Fruit fly (Drosophila melanogaster) whole organism, prepupa: ENCODE measurements around the gene Rint1.

Experiments
- Blimp-1 ChIP-seq: fragments of 200-800 bp; sonication (Bioruptor generic); optimal IDR thresholded peaks from 3 replicates; lab custom pipeline; 2017; ENCODE audit warnings: missing biosample characterization, missing genetic modification characterization, mild to moderate bottlenecking, moderate library complexity, missing genetic modification reagents
- CG10631 ChIP-seq: fragments of 200-800 bp; sonication (Bioruptor generic); optimal IDR thresholded peaks from 2 replicates; lab custom pipeline; 2016; ENCODE audit warnings: missing biosample characterization, missing genetic modification characterization
- CG10669 ChIP-seq: fragments of 200-800 bp; sonication (Bioruptor generic); optimal IDR thresholded peaks from 3 replicates; lab custom pipeline; 2018; ENCODE audit warnings: missing biosample characterization, mild to moderate bottlenecking, missing genetic modification characterization, moderate library complexity
- CG11762 ChIP-seq: fragments of 200-800 bp; sonication (Bioruptor generic); optimal IDR thresholded peaks from 3 replicates; lab custom pipeline; 2016; ENCODE audit warnings: missing biosample characterization, missing genetic modification characterization; ENCODE audit not compliant: insufficient read depth
- CG11902 ChIP-seq: fragments of 200-800 bp; sonication (Bioruptor generic); optimal IDR thresholded peaks from 3 replicates; lab custom pipeline; 2016; ENCODE audit warnings: missing biosample characterization, missing genetic modification characterization
- CG15336 ChIP-seq: fragments of 200-800 bp; sonication (Bioruptor generic); IDR thresholded peaks from 2 replicates; pipeline ENCODE4 v1.3.6; 2022; ENCODE audit warnings: missing biosample characterization, missing genetic modification characterization
- CG16779 ChIP-seq: fragments of 200-800 bp; sonication (Bioruptor generic); optimal IDR thresholded peaks from 3 replicates; lab custom pipeline; 2017; ENCODE audit warnings: missing biosample characterization, mild to moderate bottlenecking, missing genetic modification characterization
- CG3032 ChIP-seq: fragments of 200-800 bp; optimal IDR thresholded peaks from 2 replicates; lab custom pipeline; 2019; ENCODE audit warnings: missing biosample characterization, mild to moderate bottlenecking, missing genetic modification characterization, moderate library complexity
- CG31627 ChIP-seq: fragments of 200-800 bp; sonication (Bioruptor generic); optimal IDR thresholded peaks from 3 replicates; lab custom pipeline; 2016; ENCODE audit warnings: missing biosample characterization, missing genetic modification characterization
- CG32006 ChIP-seq: fragments of 200-800 bp; sonication (Bioruptor generic); optimal IDR thresholded peaks from 3 replicates; lab custom pipeline; 2017; ENCODE audit warnings: missing biosample characterization, mild to moderate bottlenecking, missing genetic modification characterization
- CG34406 ChIP-seq: fragments of 200-800 bp; sonication (Bioruptor generic); optimal IDR thresholded peaks from 3 replicates; lab custom pipeline; 2016; ENCODE audit warnings: missing biosample characterization, missing genetic modification characterization
- CG4318 ChIP-seq: fragments of 200-800 bp; sonication (Bioruptor generic); optimal IDR thresholded peaks from 3 replicates; lab custom pipeline; 2017; ENCODE audit warnings: missing biosample characterization, mild to moderate bottlenecking, missing genetic modification characterization
- CG6276 ChIP-seq: fragments of 200-800 bp; sonication (Bioruptor generic); optimal IDR thresholded peaks from 2 replicates; lab custom pipeline; 2017; ENCODE audit warnings: missing biosample characterization, mild to moderate bottlenecking, missing genetic modification characterization
- CG6792 ChIP-seq: fragments of 200-800 bp; sonication (Bioruptor generic); optimal IDR thresholded peaks from 3 replicates; lab custom pipeline; 2016; ENCODE audit warnings: missing biosample characterization, missing genetic modification characterization
- CG6854 ChIP-seq: fragments of 200-800 bp; sonication (Bioruptor generic); optimal IDR thresholded peaks from 2 replicates; lab custom pipeline; 2017; ENCODE audit warnings: missing biosample characterization, mild to moderate bottlenecking, missing genetic modification characterization
- CG7368 ChIP-seq: fragments of 200-800 bp; sonication (Bioruptor generic); optimal IDR thresholded peaks from 3 replicates; lab custom pipeline; 2016; ENCODE audit warnings: missing biosample characterization, missing genetic modification characterization
- CG8319 ChIP-seq: fragments of 200-800 bp; sonication (Bioruptor generic); optimal IDR thresholded peaks from 3 replicates; lab custom pipeline; 2016; ENCODE audit warnings: missing biosample characterization, missing genetic modification characterization
- CG8632 ChIP-seq: fragments of 200-800 bp; sonication (Bioruptor generic); optimal IDR thresholded peaks from 3 replicates; lab custom pipeline; 2016; ENCODE audit warnings: missing biosample characterization, missing genetic modification characterization
- Ets21C ChIP-seq: fragments of 200-800 bp; sonication (Bioruptor generic); optimal IDR thresholded peaks from 3 replicates; lab custom pipeline; 2016; ENCODE audit warnings: missing biosample characterization, missing genetic modification characterization
- Ets96B ChIP-seq: fragments of 200-800 bp; optimal IDR thresholded peaks from 2 replicates; lab custom pipeline; 2019; ENCODE audit warnings: missing biosample characterization, mild to moderate bottlenecking, missing genetic modification characterization, moderate library complexity
- Gug ChIP-seq: fragments of 200-800 bp; sonication (Bioruptor generic); IDR thresholded peaks from 2 replicates; pipeline ENCODE4 v1.3.6; 2022; ENCODE audit warnings: missing biosample characterization, missing genetic modification characterization
- Hr38 ChIP-seq: sonication (Bioruptor generic); optimal IDR thresholded peaks from 2 replicates; lab custom pipeline; 2016; ENCODE audit warnings: missing biosample characterization, missing genetic modification characterization
- Hr39 ChIP-seq: fragments of 200-800 bp; sonication (Bioruptor generic); optimal IDR thresholded peaks from 2 replicates; lab custom pipeline; 2016; ENCODE audit warnings: missing biosample characterization, missing genetic modification characterization
- Hr4 ChIP-seq: fragments of 200-800 bp; sonication (Bioruptor generic); optimal IDR thresholded peaks from 3 replicates; lab custom pipeline; 2016; ENCODE audit warnings: missing biosample characterization, missing genetic modification characterization
- Met ChIP-seq: fragments of 200-800 bp; sonication (Bioruptor generic); optimal IDR thresholded peaks from 3 replicates; lab custom pipeline; 2016; ENCODE audit warnings: missing biosample characterization, missing genetic modification characterization
- Smox ChIP-seq: fragments of 200-800 bp; sonication (Bioruptor generic); optimal IDR thresholded peaks from 3 replicates; lab custom pipeline; 2016; ENCODE audit warnings: missing biosample characterization, missing genetic modification characterization
- Sox102F ChIP-seq: fragments of 200-800 bp; sonication (Bioruptor generic); optimal IDR thresholded peaks from 2 replicates; lab custom pipeline; 2016; ENCODE audit warnings: missing biosample characterization, mild to moderate bottlenecking, missing genetic modification characterization
- Sox14 ChIP-seq: fragments of 200-800 bp; sonication (Bioruptor generic); optimal IDR thresholded peaks from 3 replicates; lab custom pipeline; 2016; ENCODE audit warnings: missing biosample characterization, missing genetic modification characterization
- Sox15 ChIP-seq: fragments of 200-800 bp; sonication (Bioruptor generic); optimal IDR thresholded peaks from 3 replicates; lab custom pipeline; 2016; ENCODE audit warnings: missing biosample characterization, missing genetic modification characterization
- achi ChIP-seq: fragments of 200-800 bp; sonication (Bioruptor generic); optimal IDR thresholded peaks from 3 replicates; lab custom pipeline; 2016; ENCODE audit warnings: missing biosample characterization, missing genetic modification characterization
- acj6 ChIP-seq: fragments of 200-800 bp; sonication (Bioruptor generic); optimal IDR thresholded peaks from 3 replicates; lab custom pipeline; 2016; ENCODE audit warnings: missing biosample characterization, missing genetic modification characterization
- dsx ChIP-seq: fragments of 200-800 bp; optimal IDR thresholded peaks from 3 replicates; lab custom pipeline; 2019; ENCODE audit warnings: missing biosample characterization, mild to moderate bottlenecking, missing genetic modification characterization, moderate library complexity; ENCODE audit not compliant: poor library complexity, severe bottlenecking
- eg ChIP-seq: fragments of 200-800 bp; sonication (Bioruptor generic); IDR thresholded peaks from 3 replicates; pipeline ENCODE4 v1.3.6; 2022; ENCODE audit warnings: missing biosample characterization, missing genetic modification characterization
- esn ChIP-seq: fragments of 200-800 bp; sonication (Bioruptor generic); optimal IDR thresholded peaks from 2 replicates; lab custom pipeline; 2016; ENCODE audit warnings: missing biosample characterization, mild to moderate bottlenecking, missing genetic modification characterization, moderate library complexity
- fkh ChIP-seq: fragments of 200-800 bp; sonication (Bioruptor generic); optimal IDR thresholded peaks from 3 replicates; lab custom pipeline; 2017; ENCODE audit warnings: missing biosample characterization, mild to moderate bottlenecking, missing genetic modification characterization, moderate library complexity
- lz ChIP-seq: fragments of 200-800 bp; sonication (Bioruptor generic); optimal IDR thresholded peaks from 3 replicates; lab custom pipeline; 2016; ENCODE audit warnings: missing biosample characterization, missing genetic modification characterization
- net ChIP-seq: fragments of 200-800 bp; sonication (Bioruptor generic); optimal IDR thresholded peaks from 3 replicates; lab custom pipeline; 2016; ENCODE audit warnings: missing biosample characterization, missing genetic modification characterization
- salr ChIP-seq, 2 experiments: fragments of 200-800 bp; sonication (Bioruptor generic); optimal IDR thresholded peaks; 3 replicates each; lab custom pipeline; 2016 to 2018; ENCODE audit warnings: missing biosample characterization in 2 of 2, missing genetic modification characterization in 2 of 2, mild to moderate bottlenecking in 1 of 2
- spab ChIP-seq: fragments of 200-800 bp; sonication (Bioruptor generic); optimal IDR thresholded peaks from 2 replicates; lab custom pipeline; 2017; ENCODE audit warnings: missing biosample characterization, mild to moderate bottlenecking, missing genetic modification characterization, missing genetic modification reagents
- svp ChIP-seq: fragments of 200-800 bp; sonication (Bioruptor generic); peaks from one replicate; lab custom pipeline; 2016; ENCODE audit warnings: missing biosample characterization, missing genetic modification characterization
- topi ChIP-seq: fragments of 200-800 bp; sonication (Bioruptor generic); optimal IDR thresholded peaks from 3 replicates; lab custom pipeline; 2016; ENCODE audit warnings: missing biosample characterization, missing genetic modification characterization
- vri ChIP-seq: fragments of 200-800 bp; sonication (Bioruptor generic); optimal IDR thresholded peaks from 3 replicates; lab custom pipeline; 2016; ENCODE audit warnings: missing biosample characterization, mild to moderate bottlenecking, missing genetic modification characterization

Gene Rint1

DNA sequence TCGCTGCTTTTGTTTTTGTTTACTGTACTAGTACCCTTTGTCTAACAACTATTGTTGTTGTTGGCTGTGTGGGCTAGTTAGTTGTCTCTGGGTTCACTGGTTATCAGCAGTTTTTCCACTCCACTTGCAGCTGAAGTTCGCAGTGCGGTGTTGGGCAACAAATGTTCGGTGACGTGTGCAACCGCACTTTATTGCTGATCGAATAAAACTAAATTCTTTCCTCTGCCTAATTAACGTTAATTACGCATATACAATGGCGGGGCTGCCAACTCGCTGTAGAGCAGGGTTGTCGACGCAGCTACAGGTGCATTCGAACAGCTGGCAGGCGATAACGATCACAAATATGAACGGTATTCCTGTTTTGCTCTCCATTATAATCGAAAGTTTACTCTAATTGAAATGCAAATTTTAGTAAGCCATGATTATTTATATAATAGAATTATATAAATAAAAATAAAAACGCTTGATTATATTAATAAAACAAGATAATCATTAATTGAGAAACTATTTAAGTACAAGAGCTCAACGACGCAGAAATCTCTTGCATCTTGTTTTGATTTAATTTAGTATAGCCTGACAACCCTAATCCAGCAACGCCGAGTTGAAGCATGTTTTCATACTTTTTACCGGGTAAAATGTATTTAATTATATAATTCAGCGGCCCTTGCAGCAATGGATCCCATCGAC is 5.3 kb downstream of the Rint1 start, which contains the start of the genes mrva, CG42307 and mus312 (continued):
- peak; percentile 85 for TF ChIP-seq Ets96B
- TF ChIP-seq Hr39 (GFP tag; lab: Kevin White, UChicago), result no peak
- TF ChIP-seq CG11762 (GFP tag; lab: Kevin White, UChicago), result peak; percentile 76
- peak; percentile 67 for TF ChIP-seq Sox15 (GFP tag; lab: Kevin White, UChicago)
- TF ChIP-seq CG7368 (GFP tag; lab: Kevin White, UChicago), result peak; percentile 50
- TF ChIP-seq spab (GFP tag; lab: Kevin White, UChicago), result no peak
- TF ChIP-seq CG8632, result peak; percentile 86
- TF ChIP-seq CG6792 (GFP tag; lab: Kevin White, UChicago), result peak; percentile 70
- TF ChIP-seq esn, result peak; percentile 78
- no peak for TF ChIP-seq CG16779 (tag; lab: Kevin White, UChicago)
- no peak for TF ChIP-seq CG32006 (GFP tag; lab: Kevin White, UChicago)
- no peak for TF ChIP-seq Met (GFP tag; lab: Kevin White, UChicago)
- TF ChIP-seq Blimp-1 (GFP tag; lab: Kevin White, UChicago), result peak; percentile 65
- TF ChIP-seq svp (GFP tag; lab: Kevin White, UChicago), result no peak
- TF ChIP-seq CG10669 (GFP tag; lab: Kevin White, UChicago), result no peak
- TF ChIP-seq achi, result peak; percentile 83
- TF ChIP-seq Gug (GFP tag; lab: Robert Waterston, UW), result peak; percentile 77
- TF ChIP-seq net (GFP tag; lab: Kevin White, UChicago), result no peak
- no peak for TF ChIP-seq Hr4 (GFP tag; lab: Kevin White, UChicago)
- peak; percentile 44 for TF ChIP-seq CG31627 (GFP tag; lab: Kevin White, UChicago)
- no peak for TF ChIP-seq Smox (GFP tag; lab: Kevin White, UChicago)
- no peak for TF ChIP-seq Sox102F (GFP tag; lab: Kevin White, UChicago)
- TF ChIP-seq CG4318 (GFP tag; lab: Kevin White, UChicago), result no peak
- no peak for TF ChIP-seq Ets21C (GFP tag; lab: Kevin White, UChicago)
- no peak for TF ChIP-seq acj6
- TF ChIP-seq topi, result no peak
- peak; percentile 81 for TF ChIP-seq CG34406 (GFP tag; lab: Kevin White, UChicago)
- peak; percentile 82 for TF ChIP-seq CG15336 (GFP tag; lab: Robert Waterston, UW)
- peak; percentile 85 for TF ChIP-seq CG10631 (GFP tag; lab: Kevin White, UChicago)
- no peak for TF ChIP-seq CG11902
- TF ChIP-seq salr (GFP tag; optimal IDR thresholded peaks at IDR 0.05; lab: Kevin White, UChicago), result peak in 1 of 2 experiments; percentile 21
- TF ChIP-seq Hr38 (GFP tag; lab: Kevin White, UChicago), result no peak
- TF ChIP-seq fkh (GFP tag; lab: Kevin White, UChicago), result no peak
- peak; percentile 62 for TF ChIP-seq lz (GFP tag; lab: Kevin White, UChicago)
- no peak for TF ChIP-seq CG8319 (GFP tag; lab: Kevin White, UChicago)
- no peak for TF ChIP-seq CG6276 (GFP tag; lab: Kevin White, UChicago)
- TF ChIP-seq vri (GFP tag; lab: Kevin White, UChicago), result no peak

DNA sequence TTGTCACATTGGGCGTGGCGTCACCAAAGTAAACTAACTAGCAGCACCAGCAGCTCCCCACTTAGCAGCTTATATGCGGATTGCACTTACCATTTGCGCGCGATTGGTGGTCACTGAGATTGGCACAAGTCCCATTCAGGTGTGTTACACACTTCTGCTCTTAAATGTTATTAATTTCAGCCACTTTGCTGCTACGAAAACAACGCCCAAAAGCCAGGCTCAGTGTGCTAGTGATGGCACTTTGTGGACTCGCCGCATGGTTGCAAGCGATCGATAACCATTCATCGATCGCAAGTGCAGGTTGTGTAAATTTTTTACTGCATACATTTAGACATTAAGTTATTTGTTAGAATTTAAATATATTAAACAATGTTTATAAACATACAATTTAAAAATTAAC is 11.6 kb downstream of the Rint1 start, which contains the start of the genes wrm1 and wrm2:
Gene wrm1, minus strand, starts transcription at position 237 of the 400 bp plus-strand sequence.
Gene wrm2, minus strand, starts transcription at position 237 of the 400 bp plus-strand sequence.
- TF ChIP-seq eg, result peak; percentile 37; the same call in 1 of the 3 replicates
- no peak for TF ChIP-seq vri (GFP tag; lab: Kevin White, UChicago)
- TF ChIP-seq CG34406 (GFP tag; lab: Kevin White, UChicago), result no peak
- TF ChIP-seq CG6854 (GFP tag; lab: Kevin White, UChicago), result no peak
- no peak for TF ChIP-seq CG3032
- no peak for TF ChIP-seq Sox14 (GFP tag; lab: Kevin White, UChicago)
- TF ChIP-seq dsx (GFP tag; lab: Kevin White, UChicago), result peak; percentile 18
- peak; percentile 8 for TF ChIP-seq esn
